Worm (Caenorhabditis elegans) whole organism, mixed stage, embryonic: Measurements from ENCODE around the gene cdt-2.

Source experiments
- M03D4.4 ChIP-seq: sonication (generic microtip); optimal IDR thresholded peaks from 2 replicates; lab custom pipeline; 2017; ENCODE audit warnings: mild to moderate bottlenecking, missing genetic modification characterization, missing compliant biosample characterization
- bed-3 ChIP-seq: fragments of 200-800 bp; sonication (Bioruptor generic); optimal IDR thresholded peaks from 3 replicates; lab custom pipeline; 2018; ENCODE audit warnings: mild to moderate bottlenecking, missing genetic modification characterization, moderate library complexity, missing compliant biosample characterization
- blmp-1 ChIP-seq: fragments of 150-350 bp; optimal IDR thresholded peaks from 2 replicates; lab custom pipeline; 2014; ENCODE audit warnings: missing biosample characterization, missing genetic modification characterization
- ceh-43 ChIP-seq: fragments of 200-800 bp; sonication (Bioruptor generic); optimal IDR thresholded peaks from 2 replicates; lab custom pipeline; 2018; ENCODE audit warnings: mild to moderate bottlenecking, missing genetic modification characterization, moderate library complexity, missing compliant biosample characterization
- ceh-83 ChIP-seq: fragments of 200-800 bp; sonication (Bioruptor generic); optimal IDR thresholded peaks from 2 replicates; lab custom pipeline; 2018; ENCODE audit warnings: mild to moderate bottlenecking, missing genetic modification characterization, missing compliant biosample characterization
- ces-1 ChIP-seq: fragments of 150-350 bp; optimal IDR thresholded peaks from 2 replicates; lab custom pipeline; 2014; ENCODE audit warnings: missing biosample characterization, missing genetic modification reagents, missing genetic modification characterization
- drap-1 ChIP-seq: fragments of 200-800 bp; sonication (Bioruptor generic); optimal IDR thresholded peaks from 3 replicates; lab custom pipeline; 2018; ENCODE audit warnings: mild to moderate bottlenecking, missing genetic modification characterization, missing compliant biosample characterization
- elt-1 ChIP-seq: sonication (generic microtip); optimal IDR thresholded peaks from 2 replicates; lab custom pipeline; 2017; ENCODE audit warnings: missing genetic modification characterization, mild to moderate bottlenecking, missing compliant biosample characterization, antibody characterized with exemption, moderate library complexity, borderline replicate concordance; ENCODE audit not compliant: insufficient read depth
- elt-3 ChIP-seq: fragments of 150-350 bp; optimal IDR thresholded peaks from 2 replicates; lab custom pipeline; 2014; ENCODE audit warnings: missing biosample characterization, missing genetic modification characterization
- flh-1 ChIP-seq: fragments of 200-800 bp; sonication (Bioruptor generic); optimal IDR thresholded peaks from 2 replicates; lab custom pipeline; 2018; ENCODE audit warnings: mild to moderate bottlenecking, missing genetic modification characterization, moderate library complexity, missing compliant biosample characterization
- ham-2 ChIP-seq: fragments of 200-800 bp; sonication (Bioruptor generic); optimal IDR thresholded peaks from 2 replicates; lab custom pipeline; 2018; ENCODE audit warnings: mild to moderate bottlenecking, missing genetic modification characterization, missing compliant biosample characterization
- hlh-1 ChIP-seq: fragments of 150-350 bp; optimal IDR thresholded peaks from 2 replicates; lab custom pipeline; 2014; ENCODE audit warnings: missing biosample characterization, missing genetic modification reagents, missing genetic modification characterization
- mls-2 ChIP-seq: sonication (generic microtip); optimal IDR thresholded peaks from 2 replicates; lab custom pipeline; 2016; ENCODE audit warnings: mild to moderate bottlenecking, missing genetic modification characterization, moderate library complexity, missing compliant biosample characterization
- nhr-12 ChIP-seq: fragments of 150-350 bp; optimal IDR thresholded peaks from 2 replicates; lab custom pipeline; 2014; ENCODE audit warnings: missing biosample characterization, missing genetic modification characterization
- nhr-76 ChIP-seq: sonication (generic microtip); optimal IDR thresholded peaks from 2 replicates; lab custom pipeline; 2017; ENCODE audit warnings: missing biosample characterization, missing genetic modification characterization
- pha-4 ChIP-seq: fragments of 150-350 bp; optimal IDR thresholded peaks from 2 replicates; lab custom pipeline; 2018; ENCODE audit warnings: missing biosample characterization, missing genetic modification reagents, missing genetic modification characterization
- sem-2 ChIP-seq: fragments of 200-800 bp; sonication (Bioruptor generic); optimal IDR thresholded peaks from 2 replicates; lab custom pipeline; 2018; ENCODE audit warnings: mild to moderate bottlenecking, missing genetic modification characterization, missing compliant biosample characterization
- sptf-1 ChIP-seq: sonication (generic microtip); optimal IDR thresholded peaks from 2 replicates; lab custom pipeline; 2017; ENCODE audit warnings: mild to moderate bottlenecking, missing genetic modification characterization, moderate library complexity, missing compliant biosample characterization
- tbx-8 ChIP-seq: fragments of 200-800 bp; sonication (Bioruptor generic); optimal IDR thresholded peaks from 2 replicates; lab custom pipeline; 2018; ENCODE audit warnings: mild to moderate bottlenecking, missing genetic modification characterization, moderate library complexity, missing compliant biosample characterization
- unc-120 ChIP-seq: sonication (generic microtip); optimal IDR thresholded peaks from 2 replicates; lab custom pipeline; 2017; ENCODE audit warnings: missing genetic modification characterization, missing compliant biosample characterization; ENCODE audit not compliant: poor library complexity, severe bottlenecking
- unc-39 ChIP-seq: fragments of 150-350 bp; optimal IDR thresholded peaks from 2 replicates; lab custom pipeline; 2014; ENCODE audit warnings: missing biosample characterization, missing genetic modification characterization
- unc-62 ChIP-seq: fragments of 150-350 bp; optimal IDR thresholded peaks from 2 replicates; lab custom pipeline; 2014; ENCODE audit warnings: missing biosample characterization, missing genetic modification reagents, missing genetic modification characterization
- zip-8 ChIP-seq: fragments of 150-350 bp; optimal IDR thresholded peaks from 2 replicates; lab custom pipeline; 2014; ENCODE audit warnings: missing biosample characterization, missing genetic modification characterization
- ztf-11 ChIP-seq: fragments of 150-350 bp; optimal IDR thresholded peaks from 2 replicates; lab custom pipeline; 2014; ENCODE audit warnings: missing biosample characterization, missing genetic modification characterization

The cdt-2 gene

ce11 chrV:15016795-15017429 lies 26.0 kb upstream of the cdt-2 start:
- TF ChIP-seq unc-120 (tag; lab: Kevin White, UChicago) (no peak), elt-3 (tag; lab: Kevin White, UChicago) (no peak)

- TF ChIP-seq elt-1 (tag; lab: Kevin White, UChicago) (no peak), bed-3 (GFP tag; lab: Kevin White, UChicago) (no peak), unc-120 (tag; lab: Kevin White, UChicago) (peak; percentile 6), sem-2 (GFP tag; lab: Kevin White, UChicago) (no peak)
Measured at ce11 chrV:15015799-15016198, 24.9 kb upstream of the cdt-2 start.

ce11 chrV:15014164-15014563 lies 23.2 kb upstream of the cdt-2 start, which contains the start of gene obr-2:
Gene obr-2, minus strand, starts transcription at chrV:15014264.
- TF ChIP-seq unc-39 = no peak
- no peak for TF ChIP-seq drap-1 (GFP tag; lab: Kevin White, UChicago)
- no peak for TF ChIP-seq ceh-43 (GFP tag; lab: Kevin White, UChicago)
- no peak for TF ChIP-seq M03D4.4 (tag; lab: Kevin White, UChicago)
- TF ChIP-seq nhr-76 (tag; lab: Kevin White, UChicago) = no peak
- TF ChIP-seq mls-2 (tag; lab: Kevin White, UChicago) = no peak
- no peak for TF ChIP-seq elt-3 (tag; lab: Kevin White, UChicago)
- no peak for TF ChIP-seq flh-1 (GFP tag; lab: Kevin White, UChicago)

DNA sequence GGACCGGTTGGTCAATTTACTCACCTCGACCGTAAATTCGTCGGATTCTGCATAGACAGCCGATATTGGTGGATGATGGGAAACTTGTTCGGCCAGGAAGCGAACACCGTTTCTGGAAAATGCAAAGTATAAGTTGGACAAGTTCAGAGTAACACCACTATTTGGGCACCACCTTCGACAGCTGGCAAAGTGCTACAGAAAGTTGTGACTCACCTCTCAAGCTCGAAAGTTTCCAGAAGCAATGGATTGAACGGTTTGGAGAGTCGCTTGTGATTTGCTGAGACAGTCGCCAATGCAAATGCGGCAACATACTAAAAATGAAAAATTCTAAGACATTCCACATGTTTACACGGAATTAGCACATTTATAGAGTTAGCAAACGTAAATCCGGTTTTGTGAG lies 22.4 kb upstream of the cdt-2 start:
- TF ChIP-seq sptf-1 (tag; lab: Kevin White, UChicago) = no peak
- TF ChIP-seq unc-62 (GFP tag; lab: Kevin White, UChicago) = no peak
- no peak for TF ChIP-seq ztf-11 (tag; lab: Kevin White, UChicago)
- TF ChIP-seq drap-1 (GFP tag; lab: Kevin White, UChicago) = no peak
- no peak for TF ChIP-seq mls-2 (tag; lab: Kevin White, UChicago)
- no peak for TF ChIP-seq pha-4 (tag; lab: Kevin White, UChicago)

ce11 chrV:15012542-15013301 lies 21.8 kb upstream of the cdt-2 start:
- TF ChIP-seq ztf-11 (tag; lab: Kevin White, UChicago) (no peak), ceh-43 (GFP tag; lab: Kevin White, UChicago) (no peak), sem-2 (GFP tag; lab: Kevin White, UChicago) (peak; percentile 10), tbx-8 (no peak)
- TF ChIP-seq, all 35 proteins: peak for 1

DNA sequence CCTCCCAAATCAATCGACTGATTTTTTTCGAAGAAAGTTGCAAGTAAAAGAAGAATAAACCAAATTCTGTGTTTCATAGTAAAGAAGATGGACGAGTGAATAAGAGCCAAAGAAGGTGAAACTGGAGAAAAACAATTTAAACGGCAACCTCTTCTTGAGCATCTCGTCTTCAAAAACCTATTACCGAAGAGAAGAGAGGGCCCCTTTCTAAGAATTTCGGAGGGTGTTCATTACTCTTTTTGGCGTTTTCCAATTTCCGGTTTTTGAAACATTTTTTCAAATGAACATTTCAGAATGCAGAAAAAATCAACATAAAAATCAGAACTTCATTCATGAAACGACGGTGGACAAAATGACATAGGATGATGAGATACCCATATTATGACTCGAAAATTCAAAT lies 20.6 kb upstream of the cdt-2 start, which contains the start of gene nmr-2:
Gene nmr-2, minus strand, starts transcription at position 101 of the 400 bp plus-strand sequence.
- TF ChIP-seq nhr-12 (tag; lab: Kevin White, UChicago) (no peak), sptf-1 (tag; lab: Kevin White, UChicago) (no peak), ces-1 (GFP tag; lab: Kevin White, UChicago) (no peak), drap-1 (GFP tag; lab: Kevin White, UChicago) (no peak), sem-2 (GFP tag; lab: Kevin White, UChicago) (no peak), nhr-76 (tag; lab: Kevin White, UChicago) (no peak), zip-8 (no peak), tbx-8 (no peak), ceh-43 (GFP tag; lab: Kevin White, UChicago) (no peak), ztf-11 (tag; lab: Kevin White, UChicago) (no peak)

- no peak for TF ChIP-seq sem-2 (GFP tag; lab: Kevin White, UChicago)
- no peak for TF ChIP-seq hlh-1 (tag; lab: Kevin White, UChicago)
- TF ChIP-seq bed-3 (GFP tag; lab: Kevin White, UChicago) = no peak
- TF ChIP-seq zip-8 = no peak
- no peak for TF ChIP-seq nhr-12 (tag; lab: Kevin White, UChicago)
- TF ChIP-seq ztf-11 (tag; lab: Kevin White, UChicago) = no peak
- no peak for TF ChIP-seq pha-4 (tag; lab: Kevin White, UChicago)
- TF ChIP-seq mls-2 (tag; lab: Kevin White, UChicago) = no peak
- no peak for TF ChIP-seq unc-62 (GFP tag; lab: Kevin White, UChicago)
- TF ChIP-seq M03D4.4 (tag; lab: Kevin White, UChicago) = no peak
- no peak for TF ChIP-seq blmp-1 (tag; lab: Kevin White, UChicago)
- TF ChIP-seq tbx-8 = no peak
- no peak for TF ChIP-seq ceh-83 (GFP tag; lab: Kevin White, UChicago)
- no peak for TF ChIP-seq unc-120 (tag; lab: Kevin White, UChicago)
- no peak for TF ChIP-seq ham-2 (GFP tag; lab: Kevin White, UChicago)
- no peak for TF ChIP-seq unc-39
Measured at ce11 chrV:15004800-15005199, 13.9 kb upstream of the cdt-2 start, which contains the start of gene hrde-2. Gene hrde-2, plus strand, starts transcription at chrV:15005100.
